Worm (Caenorhabditis elegans): ENCODE results near the gene srz-38.

srz-38 gene

DNA sequence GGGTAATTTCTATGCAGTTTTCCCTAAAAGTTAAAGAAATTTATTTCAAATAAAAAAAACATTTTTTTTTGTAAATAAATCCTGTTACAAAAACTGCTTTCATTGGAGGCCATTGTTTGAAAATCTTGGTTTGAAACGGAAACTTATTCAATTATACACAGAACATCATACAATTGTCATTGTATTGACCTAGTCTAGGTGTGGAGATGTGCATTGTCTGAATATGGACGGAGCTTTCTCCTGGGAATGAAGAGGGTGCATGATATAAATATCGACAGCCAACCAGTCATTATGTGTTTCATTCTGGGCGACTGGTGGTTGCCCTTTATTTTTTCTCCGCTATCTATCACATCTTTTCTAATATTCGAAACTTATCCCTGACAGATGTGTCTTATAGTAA, 11.4 kb downstream of the srz-38 start, which contains the start of gene C35D6.3:
Gene C35D6.3 (plus strand): TSS at position 301 of the 400 bp plus-strand sequence.
- no peak for TF ChIP-seq unc-62 (GFP tag; optimal IDR thresholded peaks at IDR 0.05)

ce11 chrIV:16350690-16351089, 15.6 kb downstream of the srz-38 start, which contains the start of gene C35D6.4:
TSS of gene C35D6.4 (plus strand) at chrIV:16350990.
- TF ChIP-seq unc-62 (GFP tag; optimal IDR thresholded peaks at IDR 0.05): no peak

ce11 chrIV:16364581-16364980, 29.4 kb downstream of the srz-38 start:
- no peak for TF ChIP-seq unc-62 (GFP tag; optimal IDR thresholded peaks at IDR 0.05)

- TF ChIP-seq unc-62 (GFP tag; optimal IDR thresholded peaks at IDR 0.05): no peak
Observed at ce11 chrIV:16370592-16370991, 35.5 kb downstream of the srz-38 start.

- no peak for TF ChIP-seq unc-62 (GFP tag; optimal IDR thresholded peaks at IDR 0.05)
Observed at ce11 chrIV:16377942-16378341, 42.8 kb downstream of the srz-38 start.

ce11 chrIV:16380278-16380677, 45.1 kb downstream of the srz-38 start:
- no peak for TF ChIP-seq unc-62 (GFP tag; optimal IDR thresholded peaks at IDR 0.05)

- TF ChIP-seq unc-62 (GFP tag; optimal IDR thresholded peaks at IDR 0.05): no peak
Observed at ce11 chrIV:16380937-16381336, 45.8 kb downstream of the srz-38 start.

- TF ChIP-seq unc-62 (GFP tag; optimal IDR thresholded peaks at IDR 0.05): no peak
Observed at ce11 chrIV:16381933-16382591, 46.9 kb downstream of the srz-38 start, which contains the start of gene Y7A9D.1. TSS of gene Y7A9D.1 (minus strand) at chrIV:16382215.

DNA sequence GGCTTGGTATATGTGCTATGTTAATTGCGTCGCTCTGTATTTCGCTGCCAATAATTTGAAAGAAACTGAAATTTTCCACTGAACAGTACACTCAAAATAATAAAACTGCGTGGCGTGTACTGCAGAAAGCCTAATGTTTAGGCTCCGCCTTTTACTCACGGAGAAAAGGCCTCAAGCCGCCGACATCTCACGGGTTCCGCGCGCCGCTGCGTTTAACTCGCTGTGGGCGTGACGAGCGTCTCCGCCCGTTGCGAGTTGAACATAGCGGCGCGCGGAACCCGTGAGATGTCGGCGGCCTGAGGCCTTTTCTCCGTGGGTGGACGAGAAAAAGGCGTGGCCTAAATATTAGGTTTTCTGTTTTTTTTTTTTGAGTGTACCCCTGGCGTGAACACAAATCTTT, 49.5 kb downstream of the srz-38 start:
- TF ChIP-seq unc-62 (GFP tag; optimal IDR thresholded peaks at IDR 0.05): no peak
